Fruit fly (Drosophila melanogaster): ENCODE results near the gene CG5906.

CG5906 gene

dm6 chr3L:11833296-11833717 is 37.8 kb downstream of the CG5906 start, which contains the start of gene CycA (continued):
- no peak for TF ChIP-seq ase (GFP tag; IDR thresholded peaks at IDR 0.05)
- TF ChIP-seq tio (GFP tag; optimal IDR thresholded peaks at IDR 0.05): no peak
- peak; percentile 6 for TF ChIP-seq Camta (GFP tag; optimal IDR thresholded peaks at IDR 0.05)
- peak; percentile 13; the same call in 1 of the 3 replicates for TF ChIP-seq row (GFP tag; IDR thresholded peaks at IDR 0.05)
- peak; percentile 99 for TF ChIP-seq CG9215 (GFP tag; IDR thresholded peaks at IDR 0.05)
- peak; percentile 32 for TF ChIP-seq CG12299 (tag; optimal IDR thresholded peaks at IDR 0.05)
- TF ChIP-seq NK7.1 (GFP tag; optimal IDR thresholded peaks at IDR 0.05): no peak
- no peak for TF ChIP-seq onecut (GFP tag; IDR thresholded peaks at IDR 0.05)
- TF ChIP-seq Side (GFP tag; optimal IDR thresholded peaks at IDR 0.05): peak; percentile 25
- TF ChIP-seq CG10543 (GFP tag; optimal IDR thresholded peaks at IDR 0.05): no peak
- peak; percentile 84 for TF ChIP-seq chinmo (GFP tag; IDR thresholded peaks at IDR 0.05; ENCODE audit: partially characterized antibody)
- TF ChIP-seq CG3847 (GFP tag; IDR thresholded peaks at IDR 0.05): peak; percentile 72
- peak; percentile 92 for TF ChIP-seq Bgb (GFP tag; IDR thresholded peaks at IDR 0.05; ENCODE audit: partially characterized antibody)
- TF ChIP-seq CG13296 (GFP tag; optimal IDR thresholded peaks at IDR 0.05): no peak
- peak; percentile 87 for TF ChIP-seq CG16813 (GFP tag; IDR thresholded peaks at IDR 0.05; ENCODE audit: partially characterized antibody)
- TF ChIP-seq HmgZ (tag; optimal IDR thresholded peaks at IDR 0.05): peak; percentile 40
- no peak for TF ChIP-seq toy (GFP tag; IDR thresholded peaks at IDR 0.05)
- TF ChIP-seq zen (tag; optimal IDR thresholded peaks at IDR 0.05): peak; percentile 29
- TF ChIP-seq gfzf (GFP tag; optimal IDR thresholded peaks at IDR 0.05): peak; percentile 61
- TF ChIP-seq CG2712 (tag; optimal IDR thresholded peaks at IDR 0.05): peak; percentile 41
- TF ChIP-seq Antp (GFP tag; optimal IDR thresholded peaks at IDR 0.05): peak; percentile 19
- no peak for TF ChIP-seq CG7745 (tag; optimal IDR thresholded peaks at IDR 0.05)
- peak; percentile 25 for TF ChIP-seq CG12391 (tag; optimal IDR thresholded peaks at IDR 0.05)
- peak in 1 of 3 experiments; percentile 9 for TF ChIP-seq lola (GFP tag; optimal IDR thresholded peaks at IDR 0.05)
- TF ChIP-seq Hsf (GFP tag; optimal IDR thresholded peaks at IDR 0.05): no peak
- no peak for TF ChIP-seq Dip3 (GFP tag; optimal IDR thresholded peaks at IDR 0.05)
- TF ChIP-seq Opbp (GFP tag; IDR thresholded peaks at IDR 0.05; ENCODE audit: partially characterized antibody): peak; percentile 94
- no peak for TF ChIP-seq her (GFP tag; optimal IDR thresholded peaks at IDR 0.05)
- TF ChIP-seq Dref (GFP tag; IDR thresholded peaks at IDR 0.05): peak; percentile 95
- TF ChIP-seq phol (tag; optimal IDR thresholded peaks at IDR 0.05): peak; percentile 72
- no peak for TF ChIP-seq ab (GFP tag; optimal IDR thresholded peaks at IDR 0.05)
- peak; percentile 53 for TF ChIP-seq YL-1 (GFP tag; optimal IDR thresholded peaks at IDR 0.05)
- no peak for TF ChIP-seq grau (tag; optimal IDR thresholded peaks at IDR 0.05)
- TF ChIP-seq CG15073 (GFP tag; optimal IDR thresholded peaks at IDR 0.05): no peak
- peak; percentile 43 for TF ChIP-seq CG34376 (GFP tag; optimal IDR thresholded peaks at IDR 0.05)
- TF ChIP-seq dpn (GFP tag; optimal IDR thresholded peaks at IDR 0.05): peak in 1 of 2 experiments; percentile 0
- TF ChIP-seq Atf6 (GFP tag; IDR thresholded peaks at IDR 0.05): no peak
- TF ChIP-seq Sry-δ (GFP tag; optimal IDR thresholded peaks at IDR 0.05): peak; percentile 98
- TF ChIP-seq gro (GFP tag; optimal IDR thresholded peaks at IDR 0.05): peak; percentile 55
- no peak for TF ChIP-seq E2f1 (GFP tag; IDR thresholded peaks at IDR 0.05)
- no peak for TF ChIP-seq bigmax (GFP tag; optimal IDR thresholded peaks at IDR 0.05)
- TF ChIP-seq hbn (GFP tag; IDR thresholded peaks at IDR 0.05; ENCODE audit: partially characterized antibody): peak; percentile 78
- peak in 1 of 2 experiments; percentile 41 for TF ChIP-seq Hr51 (GFP tag; optimal IDR thresholded peaks at IDR 0.05)
- TF ChIP-seq CG32772 (GFP tag; IDR thresholded peaks at IDR 0.05): no peak
- TF ChIP-seq CG7963 (GFP tag; IDR thresholded peaks at IDR 0.05; ENCODE audit: partially characterized antibody): peak; percentile 61; the same call in 1 of the 3 replicates
- TF ChIP-seq tna (GFP tag; IDR thresholded peaks at IDR 0.05; ENCODE audit: partially characterized antibody): peak; percentile 82
- TF ChIP-seq sqz (GFP tag; optimal IDR thresholded peaks at IDR 0.05): no peak
- no peak for TF ChIP-seq chn (GFP tag; optimal IDR thresholded peaks at IDR 0.05)
- peak; percentile 23 for TF ChIP-seq Deaf1 (tag; optimal IDR thresholded peaks at IDR 0.05)
- peak; percentile 87 for TF ChIP-seq trem (tag; optimal IDR thresholded peaks at IDR 0.05)
